Fruit fly (Drosophila melanogaster): ENCODE measurements around the gene kra.

kra gene

DNA sequence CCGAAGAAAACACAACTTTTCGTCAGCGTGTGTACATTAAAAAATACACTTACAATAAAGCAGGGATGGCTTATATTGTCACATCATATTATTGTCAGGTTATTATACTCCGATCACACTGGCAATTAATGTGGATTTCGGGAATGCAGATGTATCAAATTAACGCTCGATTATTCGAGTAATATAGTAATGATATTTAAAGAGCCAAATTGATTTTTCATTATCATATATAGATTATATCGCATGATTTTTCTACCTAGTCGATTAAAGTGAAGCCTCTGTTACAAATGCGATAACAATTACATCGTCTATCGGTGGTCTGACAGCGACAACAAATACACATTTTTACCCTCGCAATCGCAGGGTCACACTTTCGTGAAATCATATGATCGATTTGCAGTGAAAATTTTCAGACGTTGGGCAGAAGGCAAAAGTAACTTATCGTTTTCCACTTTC is 9.5 kb downstream of the kra start, which contains the start of the genes noi and Vha26:
Gene noi, minus strand, starts transcription at position 62 of the 456 bp plus-strand sequence.
Gene Vha26, plus strand, starts transcription at position 366 of the 456 bp plus-strand sequence.
- TF ChIP-seq vri (GFP tag; optimal IDR thresholded peaks at IDR 0.05) (no peak), topi (GFP tag; optimal IDR thresholded peaks at IDR 0.05) (peak; percentile 20), Eip93F (GFP tag; optimal IDR thresholded peaks at IDR 0.05) (no peak), OdsH (GFP tag; optimal IDR thresholded peaks at IDR 0.05) (no peak), Met (GFP tag; optimal IDR thresholded peaks at IDR 0.05) (no peak), CG34406 (GFP tag; optimal IDR thresholded peaks at IDR 0.05) (no peak), CG31627 (GFP tag; optimal IDR thresholded peaks at IDR 0.05) (peak; percentile 49), CG6854 (GFP tag; optimal IDR thresholded peaks at IDR 0.05) (peak; percentile 10), CG11294 (GFP tag; IDR thresholded peaks at IDR 0.05) (no peak), Hr38 (GFP tag; optimal IDR thresholded peaks at IDR 0.05) (no peak), CG3919 (GFP tag; optimal IDR thresholded peaks at IDR 0.05) (no peak), CG8119 (GFP tag; IDR thresholded peaks at IDR 0.05) (no peak), Sox14 (GFP tag; optimal IDR thresholded peaks at IDR 0.05) (no peak), svp (GFP tag) (no peak), fd59A (GFP tag; optimal IDR thresholded peaks at IDR 0.05) (no peak), CG11762 (GFP tag; optimal IDR thresholded peaks at IDR 0.05; ENCODE audit: insufficient read depth) (no peak), Hr4 (GFP tag; optimal IDR thresholded peaks at IDR 0.05) (no peak), CG4318 (GFP tag; optimal IDR thresholded peaks at IDR 0.05) (no peak), ss (GFP tag; optimal IDR thresholded peaks at IDR 0.05) (no peak), CG3032 (tag; optimal IDR thresholded peaks at IDR 0.05) (peak; percentile 58), lz (GFP tag; optimal IDR thresholded peaks at IDR 0.05) (peak; percentile 26), Eip75B (GFP tag; optimal IDR thresholded peaks at IDR 0.05) (no peak), Hr39 (GFP tag; optimal IDR thresholded peaks at IDR 0.05) (no peak), achi (GFP tag; optimal IDR thresholded peaks at IDR 0.05) (peak; percentile 95), Smox (GFP tag; optimal IDR thresholded peaks at IDR 0.05) (no peak), CG32006 (GFP tag; optimal IDR thresholded peaks at IDR 0.05) (no peak), fkh (GFP tag; optimal IDR thresholded peaks at IDR 0.05) (peak; percentile 92), CG9139 (GFP tag; optimal IDR thresholded peaks at IDR 0.05) (no peak), esn (GFP tag; optimal IDR thresholded peaks at IDR 0.05) (peak; percentile 11), CG10631 (GFP tag; optimal IDR thresholded peaks at IDR 0.05) (no peak), spab (GFP tag; optimal IDR thresholded peaks at IDR 0.05) (no peak), CG10669 (GFP tag; optimal IDR thresholded peaks at IDR 0.05) (no peak), CG11902 (GFP tag; optimal IDR thresholded peaks at IDR 0.05) (no peak), Lpt (GFP tag; optimal IDR thresholded peaks at IDR 0.05) (no peak), acj6 (GFP tag; optimal IDR thresholded peaks at IDR 0.05) (no peak), Ets21C (GFP tag; optimal IDR thresholded peaks at IDR 0.05) (no peak), CG6792 (GFP tag; optimal IDR thresholded peaks at IDR 0.05) (no peak), Gug (GFP tag; IDR thresholded peaks at IDR 0.05) (no peak), eg (GFP tag; IDR thresholded peaks at IDR 0.05) (no peak; the same call in 2 of the 3 replicates), Eip78C (GFP tag) (peak; percentile 61), CG6276 (GFP tag; optimal IDR thresholded peaks at IDR 0.05) (no peak), cyc (GFP tag; optimal IDR thresholded peaks at IDR 0.05) (peak; percentile 37), Sox15 (GFP tag; optimal IDR thresholded peaks at IDR 0.05) (peak; percentile 2), CG8319 (GFP tag; optimal IDR thresholded peaks at IDR 0.05) (no peak), Blimp-1 (GFP tag; optimal IDR thresholded peaks at IDR 0.05) (no peak), fd85E (GFP tag; optimal IDR thresholded peaks at IDR 0.05) (no peak), net (GFP tag; optimal IDR thresholded peaks at IDR 0.05) (no peak), CG6163 (GFP tag; IDR thresholded peaks at IDR 0.05) (no peak), pdm3 (GFP tag; optimal IDR thresholded peaks at IDR 0.05) (no peak), salr (GFP tag; optimal IDR thresholded peaks at IDR 0.05) (no peak), CG7368 (GFP tag; optimal IDR thresholded peaks at IDR 0.05) (no peak), CG8632 (GFP tag; optimal IDR thresholded peaks at IDR 0.05) (no peak), Ets96B (tag; optimal IDR thresholded peaks at IDR 0.05) (peak; percentile 7), CG16779 (tag; optimal IDR thresholded peaks at IDR 0.05) (no peak)

All from whole organism, prepupa.